Fruit fly (Drosophila melanogaster): Measurements from ENCODE around the gene kto.

kto gene

DNA sequence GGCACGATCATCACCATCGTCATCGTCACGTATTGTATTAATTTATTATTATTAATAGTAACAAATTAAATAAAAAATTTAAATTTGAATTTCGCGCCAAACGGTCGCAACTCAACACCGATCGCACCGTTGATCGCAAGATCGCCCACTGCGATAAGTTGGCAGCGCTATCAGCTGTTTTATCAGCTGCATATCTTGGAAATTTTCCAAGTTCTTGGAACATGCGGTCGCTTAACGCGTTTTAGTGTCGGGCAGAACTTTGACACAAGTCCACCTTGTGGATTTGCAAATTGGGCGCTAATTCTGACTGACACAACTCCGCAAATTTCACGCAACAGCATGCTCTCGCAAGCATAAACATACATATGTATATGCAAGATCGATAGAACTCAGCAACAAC, 24.8 kb downstream of the kto start (continued):
- TF ChIP-seq gce (GFP tag; IDR thresholded peaks at IDR 0.05), result no peak
- no peak for TF ChIP-seq yki (optimal IDR thresholded peaks at IDR 0.05)
- no peak for TF ChIP-seq salm (tag; optimal IDR thresholded peaks at IDR 0.05)
- TF ChIP-seq bbx (GFP tag; IDR thresholded peaks at IDR 0.05; ENCODE audit: partially characterized antibody), result peak; percentile 35; the same call in 1 of the 2 replicates
- TF ChIP-seq danr (GFP tag; IDR thresholded peaks at IDR 0.05), result no peak
- no peak for TF ChIP-seq Eip74EF (GFP tag; optimal IDR thresholded peaks at IDR 0.05)
- no peak for TF ChIP-seq CG1233 (GFP tag; optimal IDR thresholded peaks at IDR 0.05)
- TF ChIP-seq CG5245 (GFP tag; optimal IDR thresholded peaks at IDR 0.05), result no peak
- TF ChIP-seq Trl (optimal IDR thresholded peaks at IDR 0.05), result no peak
- TF ChIP-seq Trl (GFP tag; optimal IDR thresholded peaks at IDR 0.05), result no peak
- peak; percentile 13; the same call in 1 of the 2 replicates for TF ChIP-seq CG4360 (GFP tag; IDR thresholded peaks at IDR 0.05)
- no peak for TF ChIP-seq CG10565 (GFP tag; optimal IDR thresholded peaks at IDR 0.05)

DNA sequence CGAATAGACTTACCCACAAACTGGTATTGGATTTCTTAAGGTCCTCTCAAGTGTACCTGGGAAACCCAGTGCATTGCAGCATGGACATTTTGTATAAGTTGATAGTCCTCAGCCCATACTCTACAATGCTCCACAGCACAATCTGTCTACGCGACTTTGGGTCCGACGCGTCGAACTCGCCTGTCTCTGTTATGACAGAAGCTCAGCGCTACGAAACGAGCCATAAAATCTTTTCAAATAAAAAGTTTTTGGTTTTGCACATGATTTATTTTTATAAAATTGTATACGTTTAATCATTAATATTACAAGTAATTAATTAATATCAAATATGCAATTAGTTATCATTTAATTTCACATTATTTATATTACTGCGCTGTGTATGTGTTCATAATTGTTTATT, 30.8 kb downstream of the kto start:
- peak; percentile 48 for TF ChIP-seq Ets65A (GFP tag)
- TF ChIP-seq cad (GFP tag; optimal IDR thresholded peaks at IDR 0.05), result peak; percentile 69
- TF ChIP-seq hb (GFP tag; IDR thresholded peaks at IDR 0.05; ENCODE audit: partially characterized antibody), result no peak
- TF ChIP-seq CG2120 (GFP tag; optimal IDR thresholded peaks at IDR 0.05), result no peak
- TF ChIP-seq CG18011 (GFP tag; optimal IDR thresholded peaks at IDR 0.05), result peak; percentile 95

- TF ChIP-seq MBD-R2 (GFP tag; IDR thresholded peaks at IDR 0.05) (no peak), CG16779 (GFP tag; IDR thresholded peaks at IDR 0.05) (no peak), sna (GFP tag; IDR thresholded peaks at IDR 0.05; ENCODE audit: partially characterized antibody) (no peak), ci (GFP tag; IDR thresholded peaks at IDR 0.05) (0 out of 3 replicates have a peak, but pooled peaks have one; percentile 7), exex (tag; optimal IDR thresholded peaks at IDR 0.05) (peak; percentile 10), br (optimal IDR thresholded peaks at IDR 0.05) (no peak), Med (GFP tag) (peak; percentile 68), nerfin-1 (tag; optimal IDR thresholded peaks at IDR 0.05) (no peak), grau (tag; optimal IDR thresholded peaks at IDR 0.05) (peak; percentile 67), nom (GFP tag; optimal IDR thresholded peaks at IDR 0.05) (peak; percentile 63), CG32532 (GFP tag; IDR thresholded peaks at IDR 0.05) (0 out of 2 replicates have a peak, but pooled peaks have one; percentile 14), CG18599 (GFP tag; optimal IDR thresholded peaks at IDR 0.05) (peak; percentile 25), D19B (GFP tag; optimal IDR thresholded peaks at IDR 0.05) (peak; percentile 25), CG9215 (GFP tag; IDR thresholded peaks at IDR 0.05) (no peak), gcm (GFP tag; optimal IDR thresholded peaks at IDR 0.05) (peak; percentile 61), CG2199 (GFP tag; IDR thresholded peaks at IDR 0.05) (0 out of 3 replicates have a peak, but pooled peaks have one; percentile 8), Drgx (GFP tag; IDR thresholded peaks at IDR 0.05) (peak; percentile 14; the same call in 1 of the 2 replicates), CG10366 (GFP tag; IDR thresholded peaks at IDR 0.05) (no peak), CG7556 (GFP tag; optimal IDR thresholded peaks at IDR 0.05) (no peak), CG2202 (tag; optimal IDR thresholded peaks at IDR 0.05) (no peak), sens (GFP tag) (peak; percentile 53), CG2120 (GFP tag; optimal IDR thresholded peaks at IDR 0.05) (peak; percentile 48)
These were observed 33.3 kb downstream of the kto start for dm6 chr3L:19869698-19870097.

Measured in whole organism, embryonic.